Worm (Caenorhabditis elegans) whole organism, mixed stage, embryonic: ENCODE measurements around the gene srd-45.

Source experiments
- M03D4.4 ChIP-seq: sonication (generic microtip); optimal IDR thresholded peaks from 2 replicates; lab custom pipeline; 2017; ENCODE audit warnings: mild to moderate bottlenecking, missing genetic modification characterization, missing compliant biosample characterization
- bed-3 ChIP-seq: fragments of 200-800 bp; sonication (Bioruptor generic); optimal IDR thresholded peaks from 3 replicates; lab custom pipeline; 2018; ENCODE audit warnings: mild to moderate bottlenecking, missing genetic modification characterization, moderate library complexity, missing compliant biosample characterization
- blmp-1 ChIP-seq: fragments of 150-350 bp; optimal IDR thresholded peaks from 2 replicates; lab custom pipeline; 2014; ENCODE audit warnings: missing biosample characterization, missing genetic modification characterization
- ceh-39 ChIP-seq: fragments of 150-350 bp; optimal IDR thresholded peaks from 2 replicates; lab custom pipeline; 2014; ENCODE audit warnings: missing biosample characterization, missing genetic modification characterization
- ceh-43 ChIP-seq: fragments of 200-800 bp; sonication (Bioruptor generic); optimal IDR thresholded peaks from 2 replicates; lab custom pipeline; 2018; ENCODE audit warnings: mild to moderate bottlenecking, missing genetic modification characterization, moderate library complexity, missing compliant biosample characterization
- ceh-83 ChIP-seq: fragments of 200-800 bp; sonication (Bioruptor generic); optimal IDR thresholded peaks from 2 replicates; lab custom pipeline; 2018; ENCODE audit warnings: mild to moderate bottlenecking, missing genetic modification characterization, missing compliant biosample characterization
- ces-1 ChIP-seq: fragments of 150-350 bp; optimal IDR thresholded peaks from 2 replicates; lab custom pipeline; 2014; ENCODE audit warnings: missing biosample characterization, missing genetic modification reagents, missing genetic modification characterization
- cnd-1 ChIP-seq: fragments of 200-800 bp; sonication (Bioruptor generic); optimal IDR thresholded peaks from 2 replicates; lab custom pipeline; 2018; ENCODE audit warnings: mild to moderate bottlenecking, missing genetic modification characterization, missing compliant biosample characterization
- drap-1 ChIP-seq: fragments of 200-800 bp; sonication (Bioruptor generic); optimal IDR thresholded peaks from 3 replicates; lab custom pipeline; 2018; ENCODE audit warnings: mild to moderate bottlenecking, missing genetic modification characterization, missing compliant biosample characterization
- elt-1 ChIP-seq: sonication (generic microtip); optimal IDR thresholded peaks from 2 replicates; lab custom pipeline; 2017; ENCODE audit warnings: missing genetic modification characterization, mild to moderate bottlenecking, missing compliant biosample characterization, antibody characterized with exemption, moderate library complexity, borderline replicate concordance; ENCODE audit not compliant: insufficient read depth
- elt-3 ChIP-seq: fragments of 150-350 bp; optimal IDR thresholded peaks from 2 replicates; lab custom pipeline; 2014; ENCODE audit warnings: missing biosample characterization, missing genetic modification characterization
- flh-1 ChIP-seq: fragments of 200-800 bp; sonication (Bioruptor generic); optimal IDR thresholded peaks from 2 replicates; lab custom pipeline; 2018; ENCODE audit warnings: mild to moderate bottlenecking, missing genetic modification characterization, moderate library complexity, missing compliant biosample characterization
- ham-2 ChIP-seq: fragments of 200-800 bp; sonication (Bioruptor generic); optimal IDR thresholded peaks from 2 replicates; lab custom pipeline; 2018; ENCODE audit warnings: mild to moderate bottlenecking, missing genetic modification characterization, missing compliant biosample characterization
- hlh-1 ChIP-seq: fragments of 150-350 bp; optimal IDR thresholded peaks from 2 replicates; lab custom pipeline; 2014; ENCODE audit warnings: missing biosample characterization, missing genetic modification reagents, missing genetic modification characterization
- lin-13 ChIP-seq: fragments of 150-350 bp; optimal IDR thresholded peaks from 2 replicates; lab custom pipeline; 2014; ENCODE audit warnings: missing biosample characterization, missing genetic modification characterization
- lin-32 ChIP-seq: fragments of 200-800 bp; sonication (Bioruptor generic); optimal IDR thresholded peaks from 2 replicates; lab custom pipeline; 2018; ENCODE audit warnings: mild to moderate bottlenecking, missing genetic modification characterization, missing compliant biosample characterization
- lsy-2 ChIP-seq: fragments of 150-350 bp; optimal IDR thresholded peaks from 2 replicates; lab custom pipeline; 2014; ENCODE audit warnings: missing biosample characterization, missing genetic modification characterization
- mab-5 ChIP-seq: fragments of 150-350 bp; optimal IDR thresholded peaks from 2 replicates; lab custom pipeline; 2014; ENCODE audit warnings: missing biosample characterization, missing genetic modification characterization
- mep-1 ChIP-seq: fragments of 150-350 bp; optimal IDR thresholded peaks from 2 replicates; lab custom pipeline; 2017; ENCODE audit warnings: missing biosample characterization, missing genetic modification reagents, missing genetic modification characterization, inconsistent platforms
- mls-2 ChIP-seq: sonication (generic microtip); optimal IDR thresholded peaks from 2 replicates; lab custom pipeline; 2016; ENCODE audit warnings: mild to moderate bottlenecking, missing genetic modification characterization, moderate library complexity, missing compliant biosample characterization
- nhr-12 ChIP-seq: fragments of 150-350 bp; optimal IDR thresholded peaks from 2 replicates; lab custom pipeline; 2014; ENCODE audit warnings: missing biosample characterization, missing genetic modification characterization
- nhr-2 ChIP-seq: fragments of 150-350 bp; optimal IDR thresholded peaks from 2 replicates; lab custom pipeline; 2014; ENCODE audit warnings: missing biosample characterization, missing genetic modification characterization
- nhr-237 ChIP-seq: fragments of 150-350 bp; optimal IDR thresholded peaks from 2 replicates; lab custom pipeline; 2014; ENCODE audit warnings: missing biosample characterization, missing genetic modification characterization
- nhr-28 ChIP-seq: fragments of 150-350 bp; optimal IDR thresholded peaks from 2 replicates; lab custom pipeline; 2014; ENCODE audit warnings: missing biosample characterization, missing genetic modification characterization
- nhr-76 ChIP-seq: sonication (generic microtip); optimal IDR thresholded peaks from 2 replicates; lab custom pipeline; 2017; ENCODE audit warnings: missing biosample characterization, missing genetic modification characterization
- pha-4 ChIP-seq: fragments of 150-350 bp; optimal IDR thresholded peaks from 2 replicates; lab custom pipeline; 2018; ENCODE audit warnings: missing biosample characterization, missing genetic modification reagents, missing genetic modification characterization
- sem-2 ChIP-seq: fragments of 200-800 bp; sonication (Bioruptor generic); optimal IDR thresholded peaks from 2 replicates; lab custom pipeline; 2018; ENCODE audit warnings: mild to moderate bottlenecking, missing genetic modification characterization, missing compliant biosample characterization
- snpc-4 ChIP-seq: fragments of 150-350 bp; optimal IDR thresholded peaks from 2 replicates; lab custom pipeline; 2014; ENCODE audit warnings: missing biosample characterization, missing genetic modification characterization
- sptf-1 ChIP-seq: sonication (generic microtip); optimal IDR thresholded peaks from 2 replicates; lab custom pipeline; 2017; ENCODE audit warnings: mild to moderate bottlenecking, missing genetic modification characterization, moderate library complexity, missing compliant biosample characterization
- tbx-8 ChIP-seq: fragments of 200-800 bp; sonication (Bioruptor generic); optimal IDR thresholded peaks from 2 replicates; lab custom pipeline; 2018; ENCODE audit warnings: mild to moderate bottlenecking, missing genetic modification characterization, moderate library complexity, missing compliant biosample characterization
- unc-120 ChIP-seq: sonication (generic microtip); optimal IDR thresholded peaks from 2 replicates; lab custom pipeline; 2017; ENCODE audit warnings: missing genetic modification characterization, missing compliant biosample characterization; ENCODE audit not compliant: poor library complexity, severe bottlenecking
- unc-39 ChIP-seq: fragments of 150-350 bp; optimal IDR thresholded peaks from 2 replicates; lab custom pipeline; 2014; ENCODE audit warnings: missing biosample characterization, missing genetic modification characterization
- unc-62 ChIP-seq: fragments of 150-350 bp; optimal IDR thresholded peaks from 2 replicates; lab custom pipeline; 2014; ENCODE audit warnings: missing biosample characterization, missing genetic modification reagents, missing genetic modification characterization
- zip-8 ChIP-seq: fragments of 150-350 bp; optimal IDR thresholded peaks from 2 replicates; lab custom pipeline; 2014; ENCODE audit warnings: missing biosample characterization, missing genetic modification characterization
- ztf-11 ChIP-seq: fragments of 150-350 bp; optimal IDR thresholded peaks from 2 replicates; lab custom pipeline; 2014; ENCODE audit warnings: missing biosample characterization, missing genetic modification characterization

The srd-45 gene

ce11 chrX:12358957-12359356 is 30.2 kb downstream of the srd-45 start, which contains the start of gene nspc-14:
Gene nspc-14 (minus strand): TSS chrX:12359057.
- TF ChIP-seq flh-1 (no peak), ceh-43 (GFP tag; lab: Kevin White, UChicago) (no peak), elt-1 (tag; lab: Kevin White, UChicago) (no peak), nhr-76 (tag; lab: Kevin White, UChicago) (no peak), zip-8 (tag; lab: Kevin White, UChicago) (no peak), mab-5 (tag; lab: Kevin White, UChicago) (no peak), mls-2 (no peak), lsy-2 (tag; lab: Kevin White, UChicago) (no peak), lin-13 (tag; lab: Kevin White, UChicago) (no peak)

DNA sequence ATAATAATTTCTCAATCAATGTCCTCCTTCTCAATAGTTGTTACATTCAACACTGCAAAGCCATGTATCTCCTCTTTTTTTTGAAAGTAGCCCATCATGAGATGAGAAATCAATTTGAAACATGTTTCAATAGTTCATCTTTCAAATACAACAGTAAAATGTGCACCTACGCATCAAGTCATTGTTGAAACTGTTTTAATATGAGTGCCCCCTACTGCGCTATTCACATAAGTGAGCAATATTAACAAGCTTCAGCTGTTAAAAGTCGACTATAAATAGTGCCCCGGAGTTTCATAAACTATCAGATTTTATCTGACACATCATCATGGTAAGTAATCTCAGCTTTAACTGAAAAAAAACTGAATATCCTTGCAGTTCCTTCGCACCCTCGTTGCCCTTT is 31.7 kb downstream of the srd-45 start, which contains the start of the genes nspc-15 and F19H6.6:
Gene nspc-15, plus strand, starts transcription at position 301 of the 400 bp plus-strand sequence.
Gene F19H6.6, plus strand, starts transcription at position 384 of the 400 bp plus-strand sequence.
- TF ChIP-seq drap-1 (GFP tag; lab: Kevin White, UChicago) (no peak), mls-2 (no peak), flh-1 (no peak), ztf-11 (tag; lab: Kevin White, UChicago) (no peak), sptf-1 (tag; lab: Kevin White, UChicago) (no peak), snpc-4 (tag; lab: Kevin White, UChicago) (no peak), elt-3 (no peak), lsy-2 (tag; lab: Kevin White, UChicago) (no peak), pha-4 (tag; lab: Kevin White, UChicago) (no peak), mab-5 (tag; lab: Kevin White, UChicago) (no peak), ham-2 (GFP tag; lab: Kevin White, UChicago) (no peak), nhr-2 (tag; lab: Kevin White, UChicago) (no peak), M03D4.4 (tag; lab: Kevin White, UChicago) (no peak), nhr-12 (tag; lab: Kevin White, UChicago) (no peak), tbx-8 (GFP tag; lab: Kevin White, UChicago) (no peak), hlh-1 (tag; lab: Kevin White, UChicago) (no peak), unc-120 (tag; lab: Kevin White, UChicago) (no peak)

- TF ChIP-seq blmp-1 (tag; lab: Kevin White, UChicago) (no peak), unc-120 (tag; lab: Kevin White, UChicago) (peak; percentile 7), snpc-4 (tag; lab: Kevin White, UChicago) (no peak), lsy-2 (tag; lab: Kevin White, UChicago) (peak; percentile 81), elt-1 (tag; lab: Kevin White, UChicago) (no peak), mep-1 (tag; lab: Kevin White, UChicago) (peak; percentile 49), cnd-1 (tag; lab: Kevin White, UChicago) (no peak), unc-62 (GFP tag; lab: Kevin White, UChicago) (peak; percentile 61), drap-1 (GFP tag; lab: Kevin White, UChicago) (peak; percentile 63), ztf-11 (tag; lab: Kevin White, UChicago) (no peak), elt-3 (peak; percentile 67), ham-2 (GFP tag; lab: Kevin White, UChicago) (no peak), unc-39 (no peak), nhr-12 (tag; lab: Kevin White, UChicago) (no peak), zip-8 (tag; lab: Kevin White, UChicago) (no peak), hlh-1 (tag; lab: Kevin White, UChicago) (peak; percentile 8), nhr-2 (tag; lab: Kevin White, UChicago) (peak; percentile 30), ceh-43 (GFP tag; lab: Kevin White, UChicago) (no peak), lin-13 (tag; lab: Kevin White, UChicago) (no peak), pha-4 (tag; lab: Kevin White, UChicago) (peak; percentile 56), nhr-76 (tag; lab: Kevin White, UChicago) (no peak), mls-2 (no peak), bed-3 (no peak), lin-32 (no peak), flh-1 (no peak), tbx-8 (GFP tag; lab: Kevin White, UChicago) (no peak), mab-5 (tag; lab: Kevin White, UChicago) (peak; percentile 70), sem-2 (GFP tag; lab: Kevin White, UChicago) (no peak), sptf-1 (tag; lab: Kevin White, UChicago) (no peak), M03D4.4 (tag; lab: Kevin White, UChicago) (no peak), nhr-237 (tag; lab: Kevin White, UChicago) (peak; percentile 99), nhr-28 (tag; lab: Kevin White, UChicago) (peak; percentile 21), ceh-83 (no peak), ces-1 (GFP tag; lab: Kevin White, UChicago) (peak; percentile 62), ceh-39 (tag; lab: Kevin White, UChicago) (peak; percentile 36)
- TF ChIP-seq, all 35 proteins: peak for 14
These were observed 34.2 kb downstream of the srd-45 start for ce11 chrX:12362951-12363486.
